Worm (Caenorhabditis elegans) whole organism, L4 larva: Measurements from ENCODE around the gene C55A1.7.
"Not testable (repeated sequence)": the region's sequence is repeated elsewhere in the genome, so short reads cannot be mapped to it uniquely, and the experiment has no call there.

Experiments used
- F26F4.8 ChIP-seq: fragments of 200-800 bp; sonication (Bioruptor generic); conservative IDR thresholded peaks from 2 replicates; pipeline ENCODE4 v1.3.6; 2022; ENCODE audit warnings: missing genetic modification characterization, missing compliant biosample characterization
- F49E8.2 ChIP-seq: sonication (generic microtip); optimal IDR thresholded peaks from 2 replicates; lab custom pipeline; 2016; ENCODE audit warnings: missing compliant biosample characterization, mild to moderate bottlenecking, missing genetic modification characterization, borderline replicate concordance
- aha-1 ChIP-seq: fragments of 150-350 bp; peaks from one replicate; lab custom pipeline; 2014; ENCODE audit warnings: missing biosample characterization, missing genetic modification characterization
- aly-2 ChIP-seq: sonication (generic microtip); optimal IDR thresholded peaks from 2 replicates; lab custom pipeline; 2018; ENCODE audit warnings: missing biosample characterization, missing genetic modification characterization
- ama-1 ChIP-seq: fragments of 150-350 bp; optimal IDR thresholded peaks from 2 replicates; lab custom pipeline; 2014; ENCODE audit warnings: inconsistent platforms, mixed read lengths
- ceh-32 ChIP-seq: sonication (generic microtip); optimal IDR thresholded peaks from 2 replicates; lab custom pipeline; 2016; ENCODE audit warnings: mild to moderate bottlenecking, missing genetic modification characterization, missing compliant biosample characterization; ENCODE audit not compliant: poor library complexity
- cey-2 ChIP-seq: sonication (generic microtip); optimal IDR thresholded peaks from 3 replicates; lab custom pipeline; 2017; ENCODE audit warnings: missing genetic modification characterization, mild to moderate bottlenecking, missing compliant biosample characterization, antibody characterized with exemption, borderline replicate concordance; ENCODE audit not compliant: insufficient read depth
- daf-12 ChIP-seq: fragments of 150-350 bp; optimal IDR thresholded peaks from 2 replicates; lab custom pipeline; 2014; ENCODE audit warnings: missing biosample characterization, missing genetic modification reagents, missing genetic modification characterization
- daf-19 ChIP-seq: fragments of 200-800 bp; sonication (Bioruptor generic); conservative IDR thresholded peaks from 2 replicates; pipeline ENCODE4 v1.3.6; 2022; ENCODE audit warnings: missing genetic modification characterization, missing compliant biosample characterization
- dve-1 ChIP-seq: sonication (generic microtip); optimal IDR thresholded peaks from 2 replicates; lab custom pipeline; 2017; ENCODE audit warnings: antibody characterized with exemption, mild to moderate bottlenecking, missing genetic modification characterization, missing compliant biosample characterization; ENCODE audit not compliant: insufficient read depth
- egl-27 ChIP-seq: sonication (generic microtip); optimal IDR thresholded peaks from 3 replicates; lab custom pipeline; 2017; ENCODE audit warnings: missing biosample characterization, missing genetic modification reagents, missing genetic modification characterization
- fkh-10 ChIP-seq: fragments of 150-350 bp; optimal IDR thresholded peaks from 2 replicates; lab custom pipeline; 2014; ENCODE audit warnings: missing biosample characterization, missing genetic modification reagents, missing genetic modification characterization
- hlh-30 ChIP-seq: sonication (generic microtip); optimal IDR thresholded peaks from 2 replicates; lab custom pipeline; 2017; ENCODE audit warnings: antibody characterized with exemption, mild to moderate bottlenecking, missing genetic modification characterization, missing compliant biosample characterization; ENCODE audit not compliant: insufficient read depth
- jun-1 ChIP-seq: fragments of 150-350 bp; optimal IDR thresholded peaks from 2 replicates; lab custom pipeline; 2014; ENCODE audit warnings: missing biosample characterization, missing genetic modification reagents, missing genetic modification characterization
- lim-7 ChIP-seq: fragments of 200-800 bp; sonication (Bioruptor generic); IDR thresholded peaks from 2 replicates; pipeline ENCODE4 v1.3.6; 2022; ENCODE audit warnings: missing genetic modification characterization, missing compliant biosample characterization
- lin-15B ChIP-seq: fragments of 150-350 bp; sonication (generic microtip); optimal IDR thresholded peaks from 3 replicates; lab custom pipeline; 2014; ENCODE audit warnings: missing biosample characterization, missing genetic modification characterization
- lin-38 ChIP-seq: fragments of 200-800 bp; sonication (Bioruptor generic); IDR thresholded peaks from 2 replicates; pipeline ENCODE4 v1.3.6; 2022; ENCODE audit warnings: missing genetic modification reagents, missing genetic modification characterization, missing compliant biosample characterization
- mxl-2 ChIP-seq: fragments of 200-800 bp; sonication (Bioruptor generic); conservative IDR thresholded peaks from 2 replicates; pipeline ENCODE4 v1.3.6; 2022; ENCODE audit warnings: missing genetic modification reagents, missing genetic modification characterization, missing compliant biosample characterization
- mxl-3 ChIP-seq: fragments of 200-800 bp; sonication (Bioruptor generic); optimal IDR thresholded peaks from 2 replicates; lab custom pipeline; 2018; ENCODE audit warnings: mild to moderate bottlenecking, missing genetic modification characterization, missing compliant biosample characterization
- nhr-11 ChIP-seq: fragments of 150-350 bp; optimal IDR thresholded peaks from 2 replicates; lab custom pipeline; 2014; ENCODE audit warnings: missing biosample characterization, missing genetic modification characterization
- nhr-28 ChIP-seq: fragments of 150-350 bp; optimal IDR thresholded peaks from 2 replicates; lab custom pipeline; 2014; ENCODE audit warnings: missing biosample characterization, missing genetic modification characterization
- nhr-42 ChIP-seq: fragments of 200-800 bp; sonication (Bioruptor generic); IDR thresholded peaks from 2 replicates; pipeline ENCODE4 v1.3.6; 2022; ENCODE audit warnings: missing genetic modification characterization, missing compliant biosample characterization
- nhr-6 ChIP-seq: fragments of 150-350 bp; optimal IDR thresholded peaks from 2 replicates; lab custom pipeline; 2014; ENCODE audit warnings: missing biosample characterization, missing genetic modification characterization
- php-3 ChIP-seq: fragments of 200-800 bp; sonication (Bioruptor generic); IDR thresholded peaks from 2 replicates; pipeline ENCODE4 v1.3.6; 2022; ENCODE audit warnings: missing genetic modification reagents, missing genetic modification characterization, missing compliant biosample characterization
- pqm-1 ChIP-seq: sonication (generic microtip); optimal IDR thresholded peaks from 2 replicates; lab custom pipeline; 2017; ENCODE audit warnings: missing biosample characterization, missing genetic modification characterization
- saeg-2 ChIP-seq: fragments of 200-800 bp; sonication (Bioruptor generic); IDR thresholded peaks from 2 replicates; pipeline ENCODE4 v1.3.6; 2022; ENCODE audit warnings: missing genetic modification reagents, missing genetic modification characterization, missing compliant biosample characterization
- spr-1 ChIP-seq: sonication (generic microtip); optimal IDR thresholded peaks from 2 replicates; lab custom pipeline; 2016; ENCODE audit warnings: mild to moderate bottlenecking, missing genetic modification characterization, missing compliant biosample characterization
- unc-39 ChIP-seq: sonication (generic microtip); optimal IDR thresholded peaks from 2 replicates; lab custom pipeline; 2017; ENCODE audit warnings: missing biosample characterization, missing genetic modification characterization
- unc-62 ChIP-seq, 3 experiments: fragments of 150-350 bp in 1 of 3; sonication (generic microtip); optimal IDR thresholded peaks in 2 of 3; peaks in 1 of 3; 1 replicate in 1 of 3; 2 replicates in 2 of 3; lab custom pipeline; 2014 to 2017; ENCODE audit warnings: missing biosample characterization in 3 of 3, missing genetic modification characterization in 3 of 3, missing genetic modification reagents in 3 of 3, missing genotype in 1 of 3
- zfp-2 ChIP-seq: sonication (generic microtip); optimal IDR thresholded peaks from 2 replicates; lab custom pipeline; 2016; ENCODE audit warnings: mild to moderate bottlenecking, missing genetic modification characterization, missing compliant biosample characterization
- zfp-3 ChIP-seq: fragments of 200-800 bp; sonication (Bioruptor generic); conservative IDR thresholded peaks from 2 replicates; pipeline ENCODE4 v1.3.6; 2022; ENCODE audit warnings: missing genetic modification reagents, missing genetic modification characterization, missing compliant biosample characterization
- zip-2 ChIP-seq: fragments of 150-350 bp; optimal IDR thresholded peaks from 2 replicates; lab custom pipeline; 2014; ENCODE audit warnings: missing biosample characterization, missing genetic modification characterization
- ztf-7 ChIP-seq: fragments of 150-350 bp; optimal IDR thresholded peaks from 2 replicates; lab custom pipeline; 2014; ENCODE audit warnings: missing biosample characterization, missing genetic modification characterization

Gene C55A1.7

ce11 chrV:15643192-15643591 is 4.2 kb downstream of the C55A1.7 start, which contains the start of gene C55A1.4:
Gene C55A1.4, minus strand, starts transcription at chrV:15643292.
- TF ChIP-seq nhr-11, zip-2, aly-2 (tag; lab: Kevin White, UChicago): not testable (repeated sequence)

ce11 chrV:15638853-15639252 is 8.6 kb downstream of the C55A1.7 start, which contains the start of gene srz-44:
Gene srz-44, minus strand, starts transcription at chrV:15638953.
- TF ChIP-seq F49E8.2 (tag; lab: Kevin White, UChicago): no peak
- no peak for TF ChIP-seq lin-38 (GFP tag; lab: Robert Waterston, UW)
- no peak for TF ChIP-seq dve-1
- TF ChIP-seq mxl-3 (GFP tag; lab: Kevin White, UChicago): no peak
- TF ChIP-seq fkh-10 (GFP tag; lab: Kevin White, UChicago): no peak
- no peak for TF ChIP-seq ama-1 (lab: Kevin White, UChicago)
- no peak for TF ChIP-seq daf-19

- TF ChIP-seq nhr-42 (GFP tag; lab: Robert Waterston, UW) (no peak), unc-39 (tag; lab: Kevin White, UChicago) (no peak), aha-1 (tag; lab: Kevin White, UChicago) (peak; percentile 8), jun-1 (tag; lab: Kevin White, UChicago) (no peak)
- TF ChIP-seq, all 104 proteins: peak for 1
These were observed 17.9 kb downstream of the C55A1.7 start, which contains the start of gene str-248 for ce11 chrV:15629543-15629942. Gene str-248, minus strand, starts transcription at chrV:15629643.

- no peak for TF ChIP-seq F26F4.8 (GFP tag; lab: Robert Waterston, UW)
These were observed 21.9 kb downstream of the C55A1.7 start, which contains the start of gene C55A1.11 for ce11 chrV:15625561-15625960. Gene C55A1.11, plus strand, starts transcription at chrV:15625861.

- TF ChIP-seq lin-38 (GFP tag; lab: Robert Waterston, UW) (no peak), lim-7 (GFP tag; lab: Robert Waterston, UW) (no peak), nhr-6 (no peak), daf-12 (no peak), php-3 (GFP tag; lab: Robert Waterston, UW) (no peak), zfp-3 (GFP tag; lab: Robert Waterston, UW) (no peak), zip-2 (tag; lab: Kevin White, UChicago) (no peak), cey-2 (no peak), ceh-32 (no peak), spr-1 (tag; lab: Kevin White, UChicago) (no peak), nhr-28 (tag; lab: Kevin White, UChicago) (no peak), mxl-2 (GFP tag; lab: Robert Waterston, UW) (no peak), lin-15B (no peak), zfp-2 (tag; lab: Kevin White, UChicago) (no peak), pqm-1 (tag; lab: Kevin White, UChicago) (no peak), egl-27 (tag; lab: Kevin White, UChicago) (no peak), hlh-30 (no peak), saeg-2 (GFP tag; lab: Robert Waterston, UW) (no peak), unc-62 (GFP tag; optimal IDR thresholded peaks at IDR 0.05 in 1 of 2; lab: Kevin White, UChicago) (no peak), unc-62 (tag; optimal IDR thresholded peaks at IDR 0.05; lab: Kevin White, UChicago) (no peak), ztf-7 (tag; lab: Kevin White, UChicago) (no peak)
These were observed 25.9 kb downstream of the C55A1.7 start, which contains the start of gene C55A1.1 for ce11 chrV:15621518-15621917. Gene C55A1.1, plus strand, starts transcription at chrV:15621818.
